Worm (Caenorhabditis elegans): Measurements from ENCODE around the gene isy-1.

The isy-1 gene

DNA sequence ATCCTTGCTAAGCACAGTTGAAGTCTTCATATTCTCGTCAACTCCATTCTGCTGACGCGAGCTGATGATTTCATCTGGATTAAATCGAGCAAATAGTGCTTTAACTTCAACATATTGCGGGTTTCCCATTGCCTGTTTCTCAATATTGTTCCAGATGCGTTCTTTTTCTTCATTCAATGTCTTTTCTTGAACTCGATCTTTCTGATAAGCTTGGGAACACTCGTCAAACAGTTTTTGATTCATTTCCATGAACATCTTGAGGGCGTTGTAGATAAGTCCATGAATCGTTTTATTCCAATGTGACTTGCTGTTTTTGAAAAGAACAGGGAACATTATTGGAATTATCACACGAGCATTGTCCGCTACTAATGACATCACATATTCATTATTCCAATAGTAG is 27.2 kb upstream of the isy-1 start:
- TF ChIP-seq nhr-2 (tag; optimal IDR thresholded peaks at IDR 0.05) (no peak), unc-39 (tag; optimal IDR thresholded peaks at IDR 0.05) (no peak)

DNA sequence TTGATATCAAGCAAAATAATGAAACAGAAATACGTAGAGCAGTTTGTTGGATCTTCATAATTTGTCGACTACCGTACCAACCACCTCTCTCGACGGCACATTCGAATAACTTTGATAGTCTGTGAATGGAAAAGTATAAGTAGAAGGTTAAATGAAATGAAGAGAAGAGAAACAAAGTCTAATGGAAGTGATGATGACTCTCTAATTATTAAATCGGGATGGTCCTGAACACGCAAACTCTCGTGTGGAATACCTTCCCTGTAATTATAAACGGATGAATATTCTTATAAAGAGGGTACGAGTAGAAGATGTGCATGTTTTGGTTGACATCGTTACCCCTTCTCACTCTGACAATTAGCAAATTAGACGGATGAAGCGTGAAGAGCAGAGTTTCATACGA is 22.3 kb upstream of the isy-1 start, which contains the start of the genes C13G3.12 and hot-6:
TSS of gene C13G3.12 (minus strand) at position 101 of the 400 bp plus-strand sequence.
TSS of gene hot-6 (minus strand) at position 121 of the 400 bp plus-strand sequence.
- TF ChIP-seq zip-8 (tag; optimal IDR thresholded peaks at IDR 0.05), result no peak
- TF ChIP-seq ceh-43 (GFP tag; optimal IDR thresholded peaks at IDR 0.05), result no peak
- no peak for TF ChIP-seq ces-1 (GFP tag; optimal IDR thresholded peaks at IDR 0.05)
- TF ChIP-seq lin-32 (GFP tag; optimal IDR thresholded peaks at IDR 0.05), result no peak
- TF ChIP-seq pha-4 (tag; optimal IDR thresholded peaks at IDR 0.05), result no peak
- no peak for TF ChIP-seq hlh-1 (tag; optimal IDR thresholded peaks at IDR 0.05)
- no peak for TF ChIP-seq ham-2 (GFP tag; optimal IDR thresholded peaks at IDR 0.05)

DNA sequence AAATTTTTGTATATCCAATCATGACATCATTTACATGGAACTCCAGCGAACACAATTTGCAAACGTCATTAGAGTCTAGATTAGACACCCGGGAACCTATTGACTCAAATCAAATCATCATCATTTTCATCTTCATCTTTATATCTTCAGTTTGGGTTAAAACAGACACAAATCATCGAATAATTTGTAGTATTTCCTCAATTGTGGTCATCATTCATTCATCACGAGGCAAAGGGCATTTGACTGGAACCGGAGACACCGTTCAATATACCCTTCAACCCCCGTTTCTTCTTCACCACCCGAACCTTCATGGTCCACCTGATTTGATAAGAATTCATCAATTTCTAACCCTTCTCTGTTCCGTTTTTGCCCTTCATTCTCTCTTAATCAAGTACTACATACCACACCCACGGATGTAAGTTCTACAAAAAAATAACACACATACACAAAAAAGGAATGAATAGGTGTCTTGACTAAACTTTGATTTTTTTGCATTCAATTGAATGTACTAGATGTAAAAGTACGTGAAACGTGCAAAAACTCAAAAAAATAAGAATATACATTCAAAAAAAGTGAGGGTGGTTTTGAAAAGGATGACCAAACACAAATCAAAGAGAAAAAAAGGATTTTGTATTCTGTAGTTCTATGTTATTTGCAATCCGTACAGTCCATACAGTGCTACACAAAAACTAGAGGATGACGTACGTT is 16.5 kb upstream of the isy-1 start:
- no peak for TF ChIP-seq sptf-1 (tag; optimal IDR thresholded peaks at IDR 0.05)
- TF ChIP-seq mep-1 (tag; optimal IDR thresholded peaks at IDR 0.05), result no peak
- TF ChIP-seq ztf-11 (tag; optimal IDR thresholded peaks at IDR 0.05), result no peak
- no peak for TF ChIP-seq flh-1 (GFP tag; optimal IDR thresholded peaks at IDR 0.05)
- no peak for TF ChIP-seq pha-4 (tag; optimal IDR thresholded peaks at IDR 0.05)
- no peak for TF ChIP-seq mls-2 (tag; optimal IDR thresholded peaks at IDR 0.05)
- TF ChIP-seq unc-120 (tag; optimal IDR thresholded peaks at IDR 0.05; ENCODE audit: poor library complexity, severe bottlenecking), result no peak
- no peak for TF ChIP-seq sem-2 (GFP tag; optimal IDR thresholded peaks at IDR 0.05)
- no peak for TF ChIP-seq blmp-1 (tag; optimal IDR thresholded peaks at IDR 0.05)

DNA sequence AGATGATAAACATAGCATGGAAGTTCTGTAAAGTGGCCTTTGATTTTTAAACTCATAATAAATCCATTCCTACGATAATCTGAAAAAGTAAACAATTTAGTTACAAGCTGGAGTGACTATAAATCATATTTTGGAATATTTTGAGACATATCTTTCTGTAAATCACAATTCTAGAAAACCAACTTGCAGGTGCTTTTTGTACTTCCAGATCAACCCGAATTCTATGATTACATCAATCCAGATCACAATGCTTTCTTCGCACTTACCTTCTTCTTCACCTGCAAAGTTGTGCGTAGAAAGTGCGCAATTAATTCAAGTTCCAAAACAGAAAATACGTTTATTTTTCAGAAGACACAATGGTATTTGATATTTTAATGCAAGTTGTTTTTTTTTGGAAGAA is 14.3 kb upstream of the isy-1 start:
- TF ChIP-seq ztf-11 (tag; optimal IDR thresholded peaks at IDR 0.05) (no peak), lin-13 (tag; optimal IDR thresholded peaks at IDR 0.05) (no peak), M03D4.4 (tag; optimal IDR thresholded peaks at IDR 0.05) (no peak)

DNA sequence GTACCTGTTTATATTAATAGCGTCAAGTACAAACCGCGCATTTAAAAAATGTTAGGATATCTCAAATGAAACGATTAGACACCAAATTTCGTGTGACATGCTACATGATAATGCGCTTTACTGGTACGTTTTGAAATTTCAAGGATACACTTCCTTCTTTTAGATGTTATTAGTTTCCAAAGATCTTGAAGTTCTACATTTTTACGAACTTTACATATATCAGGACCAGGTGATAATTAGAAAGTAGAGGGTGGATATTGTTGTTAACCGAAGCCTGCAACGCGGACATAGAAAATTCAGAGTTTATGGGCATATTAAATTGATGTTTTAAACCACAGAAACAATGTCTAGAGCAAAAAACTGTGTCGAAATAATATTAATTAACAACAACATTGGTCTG is 12.7 kb upstream of the isy-1 start:
- no peak for TF ChIP-seq mls-2 (tag; optimal IDR thresholded peaks at IDR 0.05)
- TF ChIP-seq ceh-43 (GFP tag; optimal IDR thresholded peaks at IDR 0.05), result no peak
- TF ChIP-seq snpc-4 (tag; optimal IDR thresholded peaks at IDR 0.05), result no peak
- no peak for TF ChIP-seq nhr-28 (tag; optimal IDR thresholded peaks at IDR 0.05)
- TF ChIP-seq hlh-1 (tag; optimal IDR thresholded peaks at IDR 0.05), result no peak
- no peak for TF ChIP-seq nhr-76 (tag; optimal IDR thresholded peaks at IDR 0.05)
- TF ChIP-seq unc-120 (tag; optimal IDR thresholded peaks at IDR 0.05; ENCODE audit: poor library complexity, severe bottlenecking), result no peak
- TF ChIP-seq elt-3 (tag; optimal IDR thresholded peaks at IDR 0.05), result no peak
- TF ChIP-seq tbx-8 (GFP tag; optimal IDR thresholded peaks at IDR 0.05), result no peak
- no peak for TF ChIP-seq zip-8 (tag; optimal IDR thresholded peaks at IDR 0.05)
- TF ChIP-seq ceh-83 (GFP tag; optimal IDR thresholded peaks at IDR 0.05), result no peak
- TF ChIP-seq blmp-1 (tag; optimal IDR thresholded peaks at IDR 0.05), result no peak
- TF ChIP-seq cnd-1 (tag; optimal IDR thresholded peaks at IDR 0.05), result no peak

DNA sequence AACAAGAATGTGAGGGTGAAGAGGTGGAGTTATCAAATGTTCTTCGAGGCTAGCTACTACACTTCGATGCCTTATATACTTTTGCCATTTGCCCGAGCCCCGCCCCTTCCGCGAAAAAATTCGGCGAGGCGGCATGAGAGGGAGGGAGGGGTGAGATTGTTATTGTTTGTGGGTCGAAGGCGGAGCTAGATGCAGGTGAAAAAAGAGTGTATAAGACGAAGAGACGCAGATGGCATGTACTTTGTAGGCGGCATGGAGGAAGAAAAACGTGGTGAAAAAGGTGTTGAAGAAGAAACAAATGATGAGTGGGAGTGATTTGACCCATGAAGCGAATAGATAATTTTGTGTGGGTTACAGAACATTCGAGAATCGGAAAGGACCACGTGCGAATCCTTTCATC is 11.9 kb upstream of the isy-1 start, which contains the start of gene C13G3.1:
TSS of gene C13G3.1 (minus strand) at position 47 of the 400 bp plus-strand sequence.
- TF ChIP-seq M03D4.4 (tag; optimal IDR thresholded peaks at IDR 0.05) (no peak), mab-5 (tag; optimal IDR thresholded peaks at IDR 0.05) (no peak), tbx-8 (GFP tag; optimal IDR thresholded peaks at IDR 0.05) (no peak), lin-13 (tag; optimal IDR thresholded peaks at IDR 0.05) (no peak), mls-2 (tag; optimal IDR thresholded peaks at IDR 0.05) (no peak), ham-2 (GFP tag; optimal IDR thresholded peaks at IDR 0.05) (no peak), nhr-237 (tag; optimal IDR thresholded peaks at IDR 0.05) (no peak), snpc-4 (tag; optimal IDR thresholded peaks at IDR 0.05) (no peak), zip-8 (tag; optimal IDR thresholded peaks at IDR 0.05) (no peak)

DNA sequence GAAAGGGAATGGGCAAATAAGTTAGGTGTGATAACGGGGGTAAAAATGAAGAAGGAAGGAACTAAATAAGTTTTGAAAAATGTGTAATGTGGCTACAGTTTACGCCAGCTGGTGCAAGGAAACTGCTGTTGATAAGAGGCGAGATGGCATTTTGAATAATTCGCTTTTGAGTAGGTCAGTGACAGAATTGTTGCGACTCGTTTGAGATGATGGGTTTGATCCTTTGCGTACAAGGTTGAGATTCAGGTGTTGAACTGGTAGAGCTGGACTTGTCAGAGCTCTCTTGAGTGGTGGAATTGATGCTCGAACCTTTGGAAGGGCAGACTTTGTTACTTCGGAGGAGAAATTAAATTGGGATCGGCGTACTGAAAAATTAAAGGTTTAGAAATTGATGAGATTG is 11.3 kb upstream of the isy-1 start:
- no peak for TF ChIP-seq lin-32 (GFP tag; optimal IDR thresholded peaks at IDR 0.05)
- no peak for TF ChIP-seq mep-1 (tag; optimal IDR thresholded peaks at IDR 0.05)
- no peak for TF ChIP-seq mls-2 (tag; optimal IDR thresholded peaks at IDR 0.05)
- TF ChIP-seq lin-13 (tag; optimal IDR thresholded peaks at IDR 0.05), result no peak
- TF ChIP-seq ceh-39 (tag; optimal IDR thresholded peaks at IDR 0.05), result no peak
- TF ChIP-seq blmp-1 (tag; optimal IDR thresholded peaks at IDR 0.05), result no peak
- no peak for TF ChIP-seq sem-2 (GFP tag; optimal IDR thresholded peaks at IDR 0.05)
- no peak for TF ChIP-seq drap-1 (GFP tag; optimal IDR thresholded peaks at IDR 0.05)
- TF ChIP-seq ces-1 (GFP tag; optimal IDR thresholded peaks at IDR 0.05), result no peak
- no peak for TF ChIP-seq hlh-1 (tag; optimal IDR thresholded peaks at IDR 0.05)
- TF ChIP-seq tbx-8 (GFP tag; optimal IDR thresholded peaks at IDR 0.05), result no peak
- TF ChIP-seq sptf-1 (tag; optimal IDR thresholded peaks at IDR 0.05), result no peak
- TF ChIP-seq nhr-76 (tag; optimal IDR thresholded peaks at IDR 0.05), result no peak
- no peak for TF ChIP-seq nhr-237 (tag; optimal IDR thresholded peaks at IDR 0.05)
- no peak for TF ChIP-seq snpc-4 (tag; optimal IDR thresholded peaks at IDR 0.05)
